Worm (Caenorhabditis elegans) whole organism, L4 larva: Measurements from ENCODE around the gene irld-22.

Source experiments
- D1046.2 ChIP-seq: fragments of 200-800 bp; sonication (Bioruptor generic); IDR thresholded peaks from 2 replicates; pipeline ENCODE4 v1.3.6; 2022; ENCODE audit warnings: missing genetic modification characterization, missing compliant biosample characterization
- F26F4.8 ChIP-seq: fragments of 200-800 bp; sonication (Bioruptor generic); conservative IDR thresholded peaks from 2 replicates; pipeline ENCODE4 v1.3.6; 2022; ENCODE audit warnings: missing genetic modification characterization, missing compliant biosample characterization
- F37D6.2 ChIP-seq: sonication (generic microtip); optimal IDR thresholded peaks from 2 replicates; lab custom pipeline; 2016; ENCODE audit warnings: mild to moderate bottlenecking, missing genetic modification characterization, missing compliant biosample characterization
- R02D3.7 ChIP-seq: fragments of 150-350 bp; sonication (generic microtip); optimal IDR thresholded peaks from 3 replicates; lab custom pipeline; 2014; ENCODE audit warnings: missing biosample characterization, missing genetic modification characterization
- T20F7.1 ChIP-seq: fragments of 200-800 bp; sonication (Bioruptor generic); optimal IDR thresholded peaks from 2 replicates; lab custom pipeline; 2018; ENCODE audit warnings: mild to moderate bottlenecking, missing genetic modification characterization, missing compliant biosample characterization
- T26A8.4 ChIP-seq: fragments of 200-800 bp; sonication (Bioruptor generic); IDR thresholded peaks from 2 replicates; pipeline ENCODE4 v1.3.6; 2022; ENCODE audit warnings: missing genetic modification characterization, missing compliant biosample characterization
- Y5F2A.4 ChIP-seq: fragments of 200-800 bp; sonication (Bioruptor generic); optimal IDR thresholded peaks from 2 replicates; lab custom pipeline; 2018; ENCODE audit warnings: mild to moderate bottlenecking, missing genetic modification characterization, missing compliant biosample characterization
- ZK337.2 ChIP-seq: fragments of 200-800 bp; sonication (Bioruptor generic); IDR thresholded peaks from 2 replicates; pipeline ENCODE4 v1.3.6; 2022; ENCODE audit warnings: missing genetic modification reagents, missing genetic modification characterization, missing compliant biosample characterization
- arid-1 ChIP-seq: fragments of 200-800 bp; sonication (Bioruptor generic); conservative IDR thresholded peaks from 2 replicates; pipeline ENCODE4 v1.3.6; 2022; ENCODE audit warnings: missing genetic modification reagents, missing genetic modification characterization, missing compliant biosample characterization
- attf-4 ChIP-seq: sonication (generic microtip); optimal IDR thresholded peaks from 3 replicates; lab custom pipeline; 2017; ENCODE audit warnings: missing biosample characterization, missing genetic modification characterization
- ceh-44 ChIP-seq: fragments of 200-800 bp; sonication (Bioruptor generic); IDR thresholded peaks from 2 replicates; pipeline ENCODE4 v1.3.6; 2022; ENCODE audit warnings: missing genetic modification reagents, missing genetic modification characterization, missing compliant biosample characterization
- cey-2 ChIP-seq: sonication (generic microtip); optimal IDR thresholded peaks from 3 replicates; lab custom pipeline; 2017; ENCODE audit warnings: missing genetic modification characterization, mild to moderate bottlenecking, missing compliant biosample characterization, antibody characterized with exemption, borderline replicate concordance; ENCODE audit not compliant: insufficient read depth
- daf-12 ChIP-seq: fragments of 150-350 bp; optimal IDR thresholded peaks from 2 replicates; lab custom pipeline; 2014; ENCODE audit warnings: missing biosample characterization, missing genetic modification reagents, missing genetic modification characterization
- daf-16 ChIP-seq, 3 experiments: sonication (generic microtip); optimal IDR thresholded peaks; 2 replicates each; lab custom pipeline; 2016 to 2017; ENCODE audit warnings: missing genetic modification characterization in 3 of 3, missing genetic modification reagents in 3 of 3, mild to moderate bottlenecking in 2 of 3, missing compliant biosample characterization in 2 of 3, missing biosample characterization in 1 of 3, moderate library complexity in 1 of 3
- dmd-9 ChIP-seq: fragments of 200-800 bp; sonication (Bioruptor generic); IDR thresholded peaks from 2 replicates; pipeline ENCODE4 v1.3.6; 2022; ENCODE audit warnings: missing genetic modification reagents, missing genetic modification characterization, missing compliant biosample characterization
- dpl-1 ChIP-seq: fragments of 150-350 bp; optimal IDR thresholded peaks from 2 replicates; lab custom pipeline; 2014; ENCODE audit warnings: missing biosample characterization, missing genetic modification reagents, missing genetic modification characterization
- duxl-1 ChIP-seq: sonication (generic microtip); optimal IDR thresholded peaks from 2 replicates; lab custom pipeline; 2016; ENCODE audit warnings: mild to moderate bottlenecking, missing genetic modification characterization, moderate library complexity, missing compliant biosample characterization; ENCODE audit not compliant: poor library complexity
- egl-27 ChIP-seq: sonication (generic microtip); optimal IDR thresholded peaks from 3 replicates; lab custom pipeline; 2017; ENCODE audit warnings: missing biosample characterization, missing genetic modification reagents, missing genetic modification characterization
- fkh-10 ChIP-seq: fragments of 150-350 bp; optimal IDR thresholded peaks from 2 replicates; lab custom pipeline; 2014; ENCODE audit warnings: missing biosample characterization, missing genetic modification reagents, missing genetic modification characterization
- gei-8 ChIP-seq: fragments of 200-800 bp; sonication (Bioruptor generic); optimal IDR thresholded peaks from 2 replicates; lab custom pipeline; 2018; ENCODE audit warnings: mild to moderate bottlenecking, missing genetic modification characterization, missing compliant biosample characterization
- hlh-30 ChIP-seq: sonication (generic microtip); optimal IDR thresholded peaks from 2 replicates; lab custom pipeline; 2017; ENCODE audit warnings: antibody characterized with exemption, mild to moderate bottlenecking, missing genetic modification characterization, missing compliant biosample characterization; ENCODE audit not compliant: insufficient read depth
- lsy-2 ChIP-seq, 2 experiments: fragments of 150-350 bp in 1 of 2; sonication (generic microtip) in 1 of 2; optimal IDR thresholded peaks; 2 replicates each; lab custom pipeline; 2014 to 2017; ENCODE audit warnings: missing biosample characterization in 2 of 2, missing genetic modification characterization in 2 of 2
- madf-5 ChIP-seq, 2 experiments: fragments of 200-800 bp; sonication (Bioruptor generic); IDR thresholded peaks; 2 replicates each; pipeline ENCODE4 v1.3.6; 2022; ENCODE audit warnings: missing compliant biosample characterization in 2 of 2, missing genetic modification characterization in 2 of 2
- madf-9 ChIP-seq: fragments of 200-800 bp; sonication (Bioruptor generic); conservative IDR thresholded peaks from 2 replicates; pipeline ENCODE4 v1.3.6; 2022; ENCODE audit warnings: missing genetic modification reagents, missing genetic modification characterization, missing compliant biosample characterization
- mdt-29 ChIP-seq: fragments of 200-800 bp; sonication (Bioruptor generic); IDR thresholded peaks from 2 replicates; pipeline ENCODE4 v1.3.6; 2022; ENCODE audit warnings: missing genetic modification reagents, missing genetic modification characterization, missing compliant biosample characterization
- mep-1 ChIP-seq: fragments of 150-350 bp; sonication (generic microtip); optimal IDR thresholded peaks from 3 replicates; lab custom pipeline; 2014; ENCODE audit warnings: missing biosample characterization, missing genetic modification characterization
- nhr-111 ChIP-seq: fragments of 200-800 bp; sonication (Bioruptor generic); optimal IDR thresholded peaks from 2 replicates; lab custom pipeline; 2018; ENCODE audit warnings: mild to moderate bottlenecking, missing genetic modification characterization, missing compliant biosample characterization
- nhr-25 ChIP-seq: sonication (generic microtip); optimal IDR thresholded peaks from 2 replicates; lab custom pipeline; 2017; ENCODE audit warnings: missing genetic modification characterization, mild to moderate bottlenecking, missing compliant biosample characterization, antibody characterized with exemption, moderate library complexity, borderline replicate concordance; ENCODE audit not compliant: insufficient read depth
- nhr-28 ChIP-seq: fragments of 150-350 bp; optimal IDR thresholded peaks from 2 replicates; lab custom pipeline; 2014; ENCODE audit warnings: missing biosample characterization, missing genetic modification characterization
- nhr-6 ChIP-seq: fragments of 150-350 bp; optimal IDR thresholded peaks from 2 replicates; lab custom pipeline; 2014; ENCODE audit warnings: missing biosample characterization, missing genetic modification characterization
- nhr-77 ChIP-seq: fragments of 150-350 bp; optimal IDR thresholded peaks from 2 replicates; lab custom pipeline; 2014; ENCODE audit warnings: missing biosample characterization, missing genetic modification characterization
- pha-4 ChIP-seq, 2 experiments: fragments of 150-350 bp in 1 of 2; fragments of 200-800 bp in 1 of 2; sonication (Bioruptor generic) in 1 of 2; IDR thresholded peaks in 1 of 2; optimal IDR thresholded peaks in 1 of 2; 2 replicates each; pipeline versions ENCODE4 v1.3.6 to Lab custom; 2014 to 2022; ENCODE audit warnings: missing genetic modification characterization in 2 of 2, missing genetic modification reagents in 2 of 2, missing biosample characterization in 1 of 2, missing compliant biosample characterization in 1 of 2
- php-3 ChIP-seq: fragments of 200-800 bp; sonication (Bioruptor generic); IDR thresholded peaks from 2 replicates; pipeline ENCODE4 v1.3.6; 2022; ENCODE audit warnings: missing genetic modification reagents, missing genetic modification characterization, missing compliant biosample characterization
- pqm-1 ChIP-seq: sonication (generic microtip); optimal IDR thresholded peaks from 2 replicates; lab custom pipeline; 2017; ENCODE audit warnings: missing biosample characterization, missing genetic modification characterization
- rbr-2 ChIP-seq: sonication (generic microtip); optimal IDR thresholded peaks from 2 replicates; lab custom pipeline; 2016; ENCODE audit warnings: missing genotype, missing genetic modification characterization, missing compliant biosample characterization
- saeg-2 ChIP-seq: fragments of 200-800 bp; sonication (Bioruptor generic); IDR thresholded peaks from 2 replicates; pipeline ENCODE4 v1.3.6; 2022; ENCODE audit warnings: missing genetic modification reagents, missing genetic modification characterization, missing compliant biosample characterization
- skn-1 ChIP-seq: fragments of 150-350 bp; optimal IDR thresholded peaks from 2 replicates; lab custom pipeline; 2014; ENCODE audit warnings: missing biosample characterization, missing genetic modification characterization
- snpc-1.2 ChIP-seq: fragments of 200-800 bp; sonication (Bioruptor generic); IDR thresholded peaks from 2 replicates; pipeline ENCODE4 v1.3.6; 2022; ENCODE audit warnings: missing genetic modification reagents, missing genetic modification characterization, missing compliant biosample characterization
- spr-1 ChIP-seq: sonication (generic microtip); optimal IDR thresholded peaks from 2 replicates; lab custom pipeline; 2016; ENCODE audit warnings: mild to moderate bottlenecking, missing genetic modification characterization, missing compliant biosample characterization
- spr-3 ChIP-seq: fragments of 200-800 bp; sonication (Bioruptor generic); optimal IDR thresholded peaks from 2 replicates; lab custom pipeline; 2018; ENCODE audit warnings: mild to moderate bottlenecking, missing genetic modification characterization, missing compliant biosample characterization
- tag-97 ChIP-seq: fragments of 200-800 bp; sonication (Bioruptor generic); IDR thresholded peaks from 2 replicates; pipeline ENCODE4 v1.3.6; 2022; ENCODE audit warnings: missing genetic modification characterization, missing compliant biosample characterization
- tra-1 ChIP-seq: fragments of 200-800 bp; sonication (Bioruptor generic); IDR thresholded peaks from 2 replicates; pipeline ENCODE4 v1.3.6; 2022; ENCODE audit warnings: missing genetic modification reagents, missing genetic modification characterization, missing compliant biosample characterization
- vab-7 ChIP-seq: fragments of 200-800 bp; sonication (Bioruptor generic); IDR thresholded peaks from 2 replicates; pipeline ENCODE4 v1.3.6; 2022; ENCODE audit warnings: missing genetic modification reagents, missing genetic modification characterization, missing compliant biosample characterization
- zfp-3 ChIP-seq: fragments of 200-800 bp; sonication (Bioruptor generic); conservative IDR thresholded peaks from 2 replicates; pipeline ENCODE4 v1.3.6; 2022; ENCODE audit warnings: missing genetic modification reagents, missing genetic modification characterization, missing compliant biosample characterization
- ztf-7 ChIP-seq: fragments of 150-350 bp; optimal IDR thresholded peaks from 2 replicates; lab custom pipeline; 2014; ENCODE audit warnings: missing biosample characterization, missing genetic modification characterization

irld-22 gene

DNA sequence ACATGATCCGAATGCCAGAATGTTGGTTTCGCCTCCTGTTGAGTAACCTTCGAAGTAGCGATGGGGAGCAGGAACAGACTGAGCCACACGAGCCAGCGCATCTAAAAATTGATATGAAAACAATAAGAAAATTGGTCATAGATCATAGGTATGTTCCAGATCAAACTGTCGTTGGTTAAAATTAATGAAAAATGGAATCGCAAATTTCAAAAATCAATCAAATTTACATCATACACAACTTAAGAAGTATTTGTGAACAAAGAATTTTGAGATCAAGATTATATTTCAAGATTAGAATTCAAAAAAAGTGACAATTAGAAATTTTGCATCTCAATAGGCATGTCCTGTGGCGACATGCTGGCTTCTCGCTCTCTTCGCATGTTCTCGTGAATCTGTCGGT is 9.2 kb downstream of the irld-22 start, which contains the start of gene C17E7.9:
TSS of gene C17E7.9 (minus strand) at position 101 of the 400 bp plus-strand sequence.
- TF ChIP-seq F26F4.8 (GFP tag; lab: Robert Waterston, UW) (no peak), gei-8 (no peak), nhr-6 (tag; lab: Kevin White, UChicago) (no peak), php-3 (no peak), madf-9 (GFP tag; lab: Robert Waterston, UW) (no peak), ZK337.2 (no peak), snpc-1.2 (GFP tag; lab: Robert Waterston, UW) (no peak), arid-1 (GFP tag; lab: Robert Waterston, UW) (no peak), egl-27 (no peak), zfp-3 (GFP tag; lab: Robert Waterston, UW) (no peak), nhr-111 (no peak), ztf-7 (tag; lab: Kevin White, UChicago) (no peak), skn-1 (tag; lab: Kevin White, UChicago) (no peak), mep-1 (no peak), duxl-1 (no peak), saeg-2 (GFP tag; lab: Robert Waterston, UW) (no peak), madf-5 (GFP tag; IDR thresholded peaks at IDR 0.05; lab: Robert Waterston, UW) (no peak), tag-97 (GFP tag; lab: Robert Waterston, UW) (no peak), dmd-9 (GFP tag; lab: Robert Waterston, UW) (no peak)

DNA sequence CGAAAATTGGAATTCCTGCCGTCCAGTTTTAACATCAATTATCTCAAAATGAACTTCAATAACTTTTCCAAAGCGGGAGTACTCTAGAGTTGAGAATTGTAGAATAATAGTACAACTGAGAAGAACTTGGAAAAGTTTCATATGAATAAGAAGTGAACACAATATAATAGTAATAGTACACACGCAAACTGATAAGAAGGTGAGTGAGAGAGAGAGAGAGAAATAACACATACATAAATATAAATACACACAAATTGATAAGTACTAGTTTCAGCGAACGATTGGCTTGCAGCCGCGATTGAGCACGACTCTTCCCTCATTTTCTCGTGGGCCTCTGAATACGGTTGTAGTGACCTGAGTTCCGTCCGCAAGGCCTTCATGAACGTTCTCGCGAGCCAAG is 10.9 kb downstream of the irld-22 start, which contains the start of gene C17E7.13:
TSS of gene C17E7.13 (minus strand) at position 176 of the 400 bp plus-strand sequence.
- TF ChIP-seq nhr-28 (tag; lab: Kevin White, UChicago) (peak; percentile 39), mep-1 (no peak), fkh-10 (GFP tag; lab: Kevin White, UChicago) (no peak), tra-1 (GFP tag; lab: Robert Waterston, UW) (no peak), T20F7.1 (GFP tag; lab: Kevin White, UChicago) (no peak), F37D6.2 (tag; lab: Kevin White, UChicago) (no peak), D1046.2 (GFP tag; lab: Robert Waterston, UW) (no peak), F26F4.8 (GFP tag; lab: Robert Waterston, UW) (no peak), skn-1 (tag; lab: Kevin White, UChicago) (no peak), rbr-2 (tag; lab: Kevin White, UChicago) (no peak), ceh-44 (GFP tag; lab: Robert Waterston, UW) (no peak), vab-7 (GFP tag; lab: Robert Waterston, UW) (no peak), nhr-77 (tag; lab: Kevin White, UChicago) (no peak), pqm-1 (tag; lab: Kevin White, UChicago) (peak; percentile 61), daf-16 (GFP tag; optimal IDR thresholded peaks at IDR 0.05; lab: Kevin White, UChicago) (no peak), daf-16 (tag; optimal IDR thresholded peaks at IDR 0.05; lab: Kevin White, UChicago) (peak; percentile 49), hlh-30 (tag; lab: Kevin White, UChicago) (no peak)

DNA sequence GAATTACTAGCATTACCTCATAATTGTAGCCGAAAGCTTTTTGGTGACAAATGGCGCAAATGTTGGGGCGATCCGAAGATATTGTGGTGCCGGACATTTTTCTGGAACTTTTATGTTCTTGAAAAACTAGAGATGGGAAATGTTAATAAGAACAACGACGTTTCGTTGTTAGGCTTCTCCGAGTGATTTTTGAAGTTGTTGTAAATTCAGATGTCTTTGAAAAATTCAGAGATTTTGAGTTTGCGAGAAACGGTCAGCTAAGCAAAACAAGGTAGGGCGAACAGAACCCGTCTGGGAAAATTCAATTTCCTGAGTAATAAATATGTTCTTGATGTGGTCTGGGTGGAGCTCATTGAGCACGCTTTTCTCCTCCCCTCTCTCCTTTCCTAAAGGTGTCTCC is 13.9 kb downstream of the irld-22 start, which contains the start of gene nhr-124:
TSS of gene nhr-124 (minus strand) at position 101 of the 400 bp plus-strand sequence.
- no peak for TF ChIP-seq tag-97 (GFP tag; lab: Robert Waterston, UW)
- TF ChIP-seq daf-12 (tag; lab: Kevin White, UChicago) = no peak
- TF ChIP-seq dmd-9 (GFP tag; lab: Robert Waterston, UW) = no peak
- TF ChIP-seq ceh-44 (GFP tag; lab: Robert Waterston, UW) = no peak
- TF ChIP-seq pha-4 (GFP tag; IDR thresholded peaks at IDR 0.05; lab: Robert Waterston, UW) = no peak
- TF ChIP-seq pha-4 (tag; optimal IDR thresholded peaks at IDR 0.05; lab: Kevin White, UChicago) = no peak
- TF ChIP-seq lsy-2 (tag; optimal IDR thresholded peaks at IDR 0.05; lab: Kevin White, UChicago) = no peak
- TF ChIP-seq cey-2 (tag; lab: Kevin White, UChicago) = no peak
- no peak for TF ChIP-seq spr-3 (GFP tag; lab: Kevin White, UChicago)
- no peak for TF ChIP-seq dpl-1
- no peak for TF ChIP-seq R02D3.7 (tag; lab: Kevin White, UChicago)
- no peak for TF ChIP-seq mdt-29 (GFP tag; lab: Robert Waterston, UW)
- TF ChIP-seq nhr-25 (tag; lab: Kevin White, UChicago) = no peak
- TF ChIP-seq T26A8.4 = no peak
- TF ChIP-seq attf-4 (tag; lab: Kevin White, UChicago) = no peak
- no peak for TF ChIP-seq spr-1 (tag; lab: Kevin White, UChicago)
- TF ChIP-seq Y5F2A.4 (GFP tag; lab: Kevin White, UChicago) = no peak
- TF ChIP-seq snpc-1.2 (GFP tag; lab: Robert Waterston, UW) = no peak
- TF ChIP-seq hlh-30 (tag; lab: Kevin White, UChicago) = no peak
